Worm (Caenorhabditis elegans) whole organism, young adult: ENCODE data around the gene C41C4.9.

Source experiments
- F23B12.7 ChIP-seq: sonication (generic microtip); optimal IDR thresholded peaks from 2 replicates; lab custom pipeline; 2017; ENCODE audit warnings: missing genetic modification characterization, mild to moderate bottlenecking, missing compliant biosample characterization, antibody characterized with exemption, moderate library complexity; ENCODE audit not compliant: insufficient read depth
- F37B4.10 ChIP-seq: fragments of 200-800 bp; sonication (Bioruptor generic); IDR thresholded peaks from 2 replicates; pipeline ENCODE4 v1.3.6; 2022; ENCODE audit warnings: missing genetic modification characterization, missing compliant biosample characterization
- F57A8.1 ChIP-seq: fragments of 200-800 bp; sonication (Bioruptor generic); optimal IDR thresholded peaks from 2 replicates; lab custom pipeline; 2018; ENCODE audit warnings: mild to moderate bottlenecking, missing genetic modification characterization, moderate library complexity, missing compliant biosample characterization
- F57C9.4 ChIP-seq: sonication (generic microtip); optimal IDR thresholded peaks from 2 replicates; lab custom pipeline; 2017; ENCODE audit warnings: mild to moderate bottlenecking, missing genetic modification characterization, missing compliant biosample characterization
- K12H6.12 ChIP-seq: fragments of 200-800 bp; sonication (Bioruptor generic); optimal IDR thresholded peaks from 2 replicates; lab custom pipeline; 2018; ENCODE audit warnings: mild to moderate bottlenecking, missing genetic modification characterization, missing compliant biosample characterization
- T07F8.4 ChIP-seq: sonication (generic microtip); optimal IDR thresholded peaks from 2 replicates; lab custom pipeline; 2016; ENCODE audit warnings: mild to moderate bottlenecking, missing genetic modification characterization, moderate library complexity, missing compliant biosample characterization
- Y53F4B.3 ChIP-seq: fragments of 200-800 bp; sonication (Bioruptor generic); IDR thresholded peaks from 2 replicates; pipeline ENCODE4 v1.3.6; 2022; ENCODE audit warnings: missing genetic modification reagents, missing genetic modification characterization, missing compliant biosample characterization
- Y67H2A.10 ChIP-seq: fragments of 200-800 bp; sonication (Bioruptor generic); conservative IDR thresholded peaks from 2 replicates; pipeline ENCODE4 v1.3.6; 2022; ENCODE audit warnings: missing genetic modification reagents, missing genetic modification characterization, missing compliant biosample characterization
- Y79H2A.3 ChIP-seq: fragments of 200-800 bp; sonication (Bioruptor generic); conservative IDR thresholded peaks from 2 replicates; pipeline ENCODE4 v1.3.6; 2022; ENCODE audit warnings: missing genetic modification reagents, missing genetic modification characterization, missing compliant biosample characterization
- akir-1 ChIP-seq: fragments of 200-800 bp; sonication (Bioruptor generic); optimal IDR thresholded peaks from 2 replicates; lab custom pipeline; 2018; ENCODE audit warnings: mild to moderate bottlenecking, missing genetic modification characterization, moderate library complexity, missing compliant biosample characterization
- athp-1 ChIP-seq: sonication (generic microtip); optimal IDR thresholded peaks from 2 replicates; lab custom pipeline; 2017; ENCODE audit warnings: mild to moderate bottlenecking, missing genetic modification characterization, missing compliant biosample characterization
- attf-5 ChIP-seq: fragments of 200-800 bp; sonication (Bioruptor generic); optimal IDR thresholded peaks from 2 replicates; lab custom pipeline; 2018; ENCODE audit warnings: mild to moderate bottlenecking, missing genetic modification characterization, missing compliant biosample characterization
- cebp-1 ChIP-seq, 2 experiments: fragments of 200-800 bp in 1 of 2; sonication (Bioruptor generic) in 1 of 2; sonication (generic microtip) in 1 of 2; IDR thresholded peaks in 1 of 2; optimal IDR thresholded peaks in 1 of 2; 2 replicates each; pipeline versions ENCODE4 v1.3.6 to Lab custom; 2017 to 2022; ENCODE audit warnings: missing compliant biosample characterization in 2 of 2, missing genetic modification characterization in 2 of 2, mild to moderate bottlenecking in 1 of 2, missing genetic modification reagents in 1 of 2, moderate library complexity in 1 of 2
- ceh-58 ChIP-seq: fragments of 200-800 bp; sonication (Bioruptor generic); IDR thresholded peaks from 2 replicates; pipeline ENCODE4 v1.3.6; 2022; ENCODE audit warnings: missing genetic modification characterization, missing compliant biosample characterization
- ceh-91 ChIP-seq: fragments of 200-800 bp; sonication (Bioruptor generic); IDR thresholded peaks from 2 replicates; pipeline ENCODE4 v1.3.6; 2022; ENCODE audit warnings: missing genetic modification reagents, missing genetic modification characterization, missing compliant biosample characterization
- dpl-1 ChIP-seq: fragments of 150-350 bp; optimal IDR thresholded peaks from 2 replicates; lab custom pipeline; 2014; ENCODE audit warnings: missing biosample characterization, missing genetic modification reagents, missing genetic modification characterization
- efl-1 ChIP-seq: fragments of 150-350 bp; optimal IDR thresholded peaks from 2 replicates; lab custom pipeline; 2014; ENCODE audit warnings: missing biosample characterization, missing genetic modification reagents, missing genetic modification characterization
- egrh-3 ChIP-seq: fragments of 200-800 bp; sonication (Bioruptor generic); IDR thresholded peaks from 2 replicates; pipeline ENCODE4 v1.3.6; 2022; ENCODE audit warnings: missing genetic modification reagents, missing genetic modification characterization, missing compliant biosample characterization
- fkh-3 ChIP-seq: sonication (generic microtip); optimal IDR thresholded peaks from 2 replicates; lab custom pipeline; 2016; ENCODE audit warnings: mild to moderate bottlenecking, missing genetic modification characterization, missing compliant biosample characterization
- him-1 ChIP-seq: sonication (generic microtip); optimal IDR thresholded peaks from 2 replicates; lab custom pipeline; 2016; ENCODE audit warnings: missing genotype, missing genetic modification reagents, missing genetic modification characterization, missing compliant biosample characterization
- hlh-26 ChIP-seq: fragments of 200-800 bp; sonication (Bioruptor generic); conservative IDR thresholded peaks from 2 replicates; pipeline ENCODE4 v1.3.6; 2022; ENCODE audit warnings: missing genetic modification reagents, missing genetic modification characterization, missing compliant biosample characterization
- hrde-1 ChIP-seq: sonication (generic microtip); optimal IDR thresholded peaks from 2 replicates; lab custom pipeline; 2016; ENCODE audit warnings: missing genetic modification characterization, mild to moderate bottlenecking, missing compliant biosample characterization, moderate library complexity, missing genotype, missing genetic modification reagents, borderline replicate concordance
- lag-1 ChIP-seq: fragments of 200-800 bp; sonication (Bioruptor generic); IDR thresholded peaks from 2 replicates; pipeline ENCODE4 v1.3.6; 2022; ENCODE audit warnings: missing genetic modification reagents, missing genetic modification characterization, missing compliant biosample characterization
- lin-35 ChIP-seq, 3 experiments: fragments of 150-350 bp in 2 of 3; sonication (generic microtip) in 1 of 3; optimal IDR thresholded peaks; 2 replicates each; lab custom pipeline; 2014 to 2018; ENCODE audit warnings: missing biosample characterization in 3 of 3, missing genetic modification characterization in 3 of 3, missing genetic modification reagents in 3 of 3
- lin-54 ChIP-seq: fragments of 200-800 bp; sonication (Bioruptor generic); optimal IDR thresholded peaks from 2 replicates; lab custom pipeline; 2018; ENCODE audit warnings: mild to moderate bottlenecking, missing genetic modification characterization, missing compliant biosample characterization
- lir-1 ChIP-seq: fragments of 200-800 bp; sonication (Bioruptor generic); conservative IDR thresholded peaks from 2 replicates; pipeline ENCODE4 v1.3.6; 2022; ENCODE audit warnings: missing genetic modification reagents, missing genetic modification characterization, missing compliant biosample characterization
- madf-10 ChIP-seq: sonication (generic microtip); optimal IDR thresholded peaks from 2 replicates; lab custom pipeline; 2016; ENCODE audit warnings: mild to moderate bottlenecking, missing genetic modification characterization, missing compliant biosample characterization
- madf-3 ChIP-seq: fragments of 200-800 bp; sonication (Bioruptor generic); IDR thresholded peaks from 2 replicates; pipeline ENCODE4 v1.3.6; 2022; ENCODE audit warnings: missing genetic modification reagents, missing genetic modification characterization, missing compliant biosample characterization
- madf-6 ChIP-seq: fragments of 200-800 bp; sonication (Bioruptor generic); IDR thresholded peaks from 2 replicates; pipeline ENCODE4 v1.3.6; 2022; ENCODE audit warnings: missing genetic modification reagents, missing genetic modification characterization, missing compliant biosample characterization
- mxl-1 ChIP-seq: sonication (generic microtip); optimal IDR thresholded peaks from 2 replicates; lab custom pipeline; 2016; ENCODE audit warnings: missing genetic modification characterization, missing compliant biosample characterization
- nfyb-1 ChIP-seq: fragments of 200-800 bp; sonication (Bioruptor generic); IDR thresholded peaks from 2 replicates; pipeline ENCODE4 v1.3.6; 2022; ENCODE audit warnings: missing genetic modification reagents, missing genetic modification characterization, missing compliant biosample characterization
- nhr-80 ChIP-seq: sonication (generic microtip); optimal IDR thresholded peaks from 2 replicates; lab custom pipeline; 2016; ENCODE audit warnings: missing genetic modification characterization, missing compliant biosample characterization
- pbrm-1 ChIP-seq: fragments of 200-800 bp; sonication (Bioruptor generic); IDR thresholded peaks from 2 replicates; pipeline ENCODE4 v1.3.6; 2022; ENCODE audit warnings: missing genetic modification reagents, missing genetic modification characterization, missing compliant biosample characterization
- rec-8 ChIP-seq, 2 experiments: sonication (generic microtip); optimal IDR thresholded peaks; 2 replicates each; lab custom pipeline; 2016; ENCODE audit warnings: mild to moderate bottlenecking in 2 of 2, missing genetic modification characterization in 2 of 2, missing genetic modification reagents in 2 of 2, missing genotype in 2 of 2, missing biosample characterization in 1 of 2, missing compliant biosample characterization in 1 of 2, moderate library complexity in 1 of 2
- repo-1 ChIP-seq: sonication (generic microtip); optimal IDR thresholded peaks from 2 replicates; lab custom pipeline; 2017; ENCODE audit warnings: mild to moderate bottlenecking, missing genetic modification characterization, missing compliant biosample characterization
- snpc-1.3 ChIP-seq: sonication (generic microtip); optimal IDR thresholded peaks from 2 replicates; lab custom pipeline; 2017; ENCODE audit warnings: missing genetic modification characterization, mild to moderate bottlenecking, missing compliant biosample characterization, antibody characterized with exemption, moderate library complexity, missing genotype, missing genetic modification reagents; ENCODE audit not compliant: insufficient read depth
- somi-1 ChIP-seq: fragments of 200-800 bp; sonication (Bioruptor generic); optimal IDR thresholded peaks from 2 replicates; lab custom pipeline; 2018; ENCODE audit warnings: mild to moderate bottlenecking, missing genetic modification characterization, missing compliant biosample characterization
- tbx-9 ChIP-seq: sonication (generic microtip); optimal IDR thresholded peaks from 2 replicates; lab custom pipeline; 2016; ENCODE audit warnings: borderline replicate concordance, missing genetic modification characterization, inconsistent platforms, missing compliant biosample characterization
- unc-130 ChIP-seq: sonication (generic microtip); optimal IDR thresholded peaks from 2 replicates; lab custom pipeline; 2016; ENCODE audit warnings: missing genetic modification reagents, missing genetic modification characterization, missing compliant biosample characterization
- unc-62 ChIP-seq: fragments of 150-350 bp; optimal IDR thresholded peaks from 2 replicates; lab custom pipeline; 2014; ENCODE audit warnings: missing biosample characterization, missing genetic modification reagents, missing genetic modification characterization

C41C4.9 gene

DNA sequence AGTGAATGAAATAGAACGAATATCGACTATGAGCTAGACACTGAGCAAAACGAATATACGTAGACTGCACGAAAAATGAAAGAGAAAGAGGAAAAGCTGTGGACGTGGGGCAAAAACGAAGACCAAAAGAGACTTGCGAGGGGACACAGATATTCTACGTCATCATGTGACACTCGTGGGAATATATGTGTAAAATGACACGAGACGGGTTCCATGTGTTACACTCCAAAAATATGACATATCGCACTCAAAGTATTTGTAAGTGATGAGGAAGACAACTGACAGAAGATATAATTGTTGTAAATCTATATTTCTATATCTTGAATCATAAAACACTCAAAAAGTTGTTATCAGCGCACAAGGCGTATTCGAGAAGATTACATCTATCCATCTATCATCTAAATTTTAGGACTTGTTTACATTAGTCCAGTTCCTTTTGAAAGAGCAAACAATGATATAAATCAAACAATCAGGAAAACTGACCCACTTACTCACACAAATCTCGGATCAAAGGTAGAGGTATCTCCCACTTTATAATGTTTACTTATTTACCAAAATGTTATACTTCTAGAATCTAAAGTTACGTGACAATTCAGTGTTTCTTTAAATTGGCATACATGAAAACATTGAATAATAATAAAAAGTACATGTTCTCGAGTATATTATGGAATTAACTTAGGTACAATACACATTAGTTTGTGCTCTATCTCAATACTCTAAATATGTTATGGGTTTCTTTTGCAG lies 35.5 kb upstream of the C41C4.9 start:
- TF ChIP-seq cebp-1 (GFP tag; IDR thresholded peaks at IDR 0.05; lab: Robert Waterston, UW) (no peak), cebp-1 (tag; optimal IDR thresholded peaks at IDR 0.05; lab: Kevin White, UChicago) (peak; percentile 34), unc-130 (no peak), dpl-1 (GFP tag; lab: Kevin White, UChicago) (no peak), F23B12.7 (no peak), somi-1 (peak; percentile 50), nhr-80 (no peak), attf-5 (GFP tag; lab: Kevin White, UChicago) (peak; percentile 37), efl-1 (no peak), ceh-91 (no peak), madf-6 (GFP tag; lab: Robert Waterston, UW) (no peak), hrde-1 (tag; lab: Kevin White, UChicago) (no peak), F57A8.1 (GFP tag; lab: Kevin White, UChicago) (no peak), F37B4.10 (GFP tag; lab: Robert Waterston, UW) (no peak), K12H6.12 (peak; percentile 15), hlh-26 (no peak), Y79H2A.3 (GFP tag; lab: Robert Waterston, UW) (no peak), repo-1 (tag; lab: Kevin White, UChicago) (no peak), tbx-9 (tag; lab: Kevin White, UChicago) (no peak), lin-35 (GFP tag; optimal IDR thresholded peaks at IDR 0.05; lab: Kevin White, UChicago) (peak in 1 of 3 experiments; percentile 13)
- TF ChIP-seq, all 124 proteins: peak for 5

DNA sequence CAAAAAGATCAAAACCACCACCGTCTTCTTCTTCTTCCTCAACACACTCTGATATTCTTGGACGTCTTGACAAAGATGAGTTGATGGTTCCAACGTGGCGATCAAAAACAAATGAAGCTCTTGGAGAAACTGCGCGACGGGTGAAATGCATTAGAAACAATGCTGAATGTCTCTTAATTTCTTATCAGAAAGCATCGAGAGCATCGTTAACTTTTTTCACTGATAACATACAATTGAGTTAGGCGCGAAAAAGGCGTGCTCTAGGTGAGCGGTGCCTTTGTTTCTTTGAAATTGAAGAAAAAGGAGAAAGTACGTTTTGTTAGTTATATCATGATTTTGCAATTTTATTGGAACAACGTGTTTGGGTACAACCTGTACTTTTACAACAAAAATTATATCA lies 34.2 kb upstream of the C41C4.9 start, which contains the start of gene gpcp-2:
TSS of gene gpcp-2 (minus strand) at position 153 of the 400 bp plus-strand sequence.
- TF ChIP-seq somi-1 (no peak), nhr-80 (peak; percentile 48)

ce11 chrII:8074058-8074457 lies 33.4 kb upstream of the C41C4.9 start:
- TF ChIP-seq unc-62 (peak; percentile 27), nhr-80 (peak; percentile 17), Y67H2A.10 (no peak)

- peak; percentile 1 for TF ChIP-seq F57C9.4 (tag; lab: Kevin White, UChicago)
- peak; percentile 87 for TF ChIP-seq mxl-1 (tag; lab: Kevin White, UChicago)
- peak; percentile 99 for TF ChIP-seq him-1 (tag; lab: Kevin White, UChicago)
- TF ChIP-seq hrde-1 (tag; lab: Kevin White, UChicago): peak; percentile 63
- peak; percentile 76 for TF ChIP-seq lin-54 (GFP tag; lab: Kevin White, UChicago)
- TF ChIP-seq egrh-3 (GFP tag; lab: Robert Waterston, UW): no peak
- peak; percentile 77 for TF ChIP-seq T07F8.4 (tag; lab: Kevin White, UChicago)
- TF ChIP-seq lin-35 (GFP tag; optimal IDR thresholded peaks at IDR 0.05; lab: Kevin White, UChicago): peak in 1 of 3 experiments; percentile 72
- no peak for TF ChIP-seq Y53F4B.3 (GFP tag; lab: Robert Waterston, UW)
- peak; percentile 25 for TF ChIP-seq akir-1 (GFP tag; lab: Kevin White, UChicago)
- TF ChIP-seq pbrm-1: peak; percentile 66; the same call in 1 of the 2 replicates
- TF ChIP-seq snpc-1.3 (tag; lab: Kevin White, UChicago): peak; percentile 87
- TF ChIP-seq madf-6 (GFP tag; lab: Robert Waterston, UW): peak; percentile 72
- no peak for TF ChIP-seq unc-62
- TF ChIP-seq athp-1 (tag; lab: Kevin White, UChicago): peak; percentile 60
- no peak; the same call in 1 of the 2 replicates for TF ChIP-seq lir-1 (GFP tag; lab: Robert Waterston, UW)
- TF ChIP-seq nhr-80: peak; percentile 80
- TF ChIP-seq ceh-91: 0 out of 2 replicates have a peak, but pooled peaks have one; percentile 8
- peak; percentile 59 for TF ChIP-seq madf-10
- TF ChIP-seq ceh-58 (GFP tag; lab: Robert Waterston, UW): no peak
- peak; percentile 70 to 73 for TF ChIP-seq rec-8 (tag; optimal IDR thresholded peaks at IDR 0.05; lab: Kevin White, UChicago)
- 0 out of 2 replicates have a peak, but pooled peaks have one; percentile 55 for TF ChIP-seq lag-1 (GFP tag; lab: Robert Waterston, UW)
- TF ChIP-seq nfyb-1 (GFP tag; lab: Robert Waterston, UW): peak; percentile 91
- peak; percentile 85 for TF ChIP-seq fkh-3 (tag; lab: Kevin White, UChicago)
- peak; percentile 76 for TF ChIP-seq F23B12.7
- 0 out of 2 replicates have a peak, but pooled peaks have one; percentile 67 for TF ChIP-seq madf-3
These were observed 32.1 kb upstream of the C41C4.9 start, which contains the start of gene K02C4.2 for ce11 chrII:8075324-8075810. Gene K02C4.2, plus strand, starts transcription at chrII:8075760.
